Fruit fly (Drosophila melanogaster) whole organism, embryonic: ENCODE data around the gene SkpA.

Experiments used
- Bdp1 ChIP-seq: fragments of 200-800 bp; sonication (Bioruptor generic); optimal IDR thresholded peaks from 3 replicates; lab custom pipeline; 2016; ENCODE audit warnings: missing biosample characterization, missing genetic modification characterization
- CG11093 ChIP-seq: fragments of 200-800 bp; sonication (Bioruptor generic); IDR thresholded peaks from 3 replicates; pipeline ENCODE4 v1.3.6; 2022; ENCODE audit warnings: missing biosample characterization, missing genetic modification characterization
- CG11247 ChIP-seq: fragments of 200-800 bp; sonication (Bioruptor generic); IDR thresholded peaks from 2 replicates; pipeline ENCODE4 v1.3.6; 2022; ENCODE audit warnings: missing biosample characterization, missing genetic modification characterization
- CG11696 ChIP-seq: fragments of 200-800 bp; sonication (Bioruptor generic); IDR thresholded peaks from 2 replicates; pipeline ENCODE4 v1.3.6; 2022; ENCODE audit warnings: missing biosample characterization, missing genetic modification characterization
- CG16813 ChIP-seq: fragments of 200-800 bp; sonication (Bioruptor generic); IDR thresholded peaks from 3 replicates; pipeline ENCODE4 v1.3.6; 2022; ENCODE audit warnings: missing biosample characterization, missing genetic modification characterization; ENCODE audit not compliant: partially characterized antibody
- CG17568 ChIP-seq: fragments of 200-800 bp; sonication (Bioruptor generic); optimal IDR thresholded peaks from 2 replicates; lab custom pipeline; 2018; ENCODE audit warnings: missing biosample characterization, mild to moderate bottlenecking, missing genetic modification characterization, moderate library complexity
- CG2199 ChIP-seq: fragments of 200-800 bp; sonication (Bioruptor generic); IDR thresholded peaks from 3 replicates; pipeline ENCODE4 v1.3.6; 2022; ENCODE audit warnings: missing biosample characterization, missing genetic modification characterization
- CG3281 ChIP-seq: fragments of 200-800 bp; sonication (Bioruptor generic); optimal IDR thresholded peaks from 3 replicates; lab custom pipeline; 2017; ENCODE audit warnings: missing biosample characterization, mild to moderate bottlenecking, missing genetic modification characterization
- CG34224 ChIP-seq: fragments of 200-800 bp; sonication (Bioruptor generic); IDR thresholded peaks from 3 replicates; pipeline ENCODE4 v1.3.6; 2022; ENCODE audit warnings: missing biosample characterization, missing genetic modification characterization; ENCODE audit not compliant: partially characterized antibody
- CG3726 ChIP-seq: fragments of 200-800 bp; sonication (Bioruptor generic); IDR thresholded peaks from 3 replicates; pipeline ENCODE4, ENCODE4 v1.3.6; 2022; ENCODE audit warnings: missing biosample characterization, missing genetic modification characterization
- CG3838 ChIP-seq: fragments of 200-800 bp; sonication (Bioruptor generic); optimal IDR thresholded peaks from 3 replicates; lab custom pipeline; 2016; ENCODE audit warnings: missing biosample characterization, missing genetic modification characterization
- CG4360 ChIP-seq: fragments of 200-800 bp; sonication (Bioruptor generic); IDR thresholded peaks from 2 replicates; pipeline ENCODE4 v1.3.6; 2022; ENCODE audit warnings: missing biosample characterization, missing genetic modification characterization
- CG6791 ChIP-seq: fragments of 200-800 bp; sonication (Bioruptor generic); IDR thresholded peaks from 3 replicates; pipeline ENCODE4 v1.3.6; 2022; ENCODE audit warnings: missing biosample characterization, missing genetic modification characterization; ENCODE audit not compliant: partially characterized antibody
- CG6813 ChIP-seq: fragments of 200-800 bp; sonication (Bioruptor generic); optimal IDR thresholded peaks from 2 replicates; lab custom pipeline; 2017; ENCODE audit warnings: missing biosample characterization, missing genetic modification characterization, mild to moderate bottlenecking, moderate library complexity, missing genetic modification reagents
- CG7271 ChIP-seq: fragments of 200-800 bp; sonication (Bioruptor generic); optimal IDR thresholded peaks from 2 replicates; lab custom pipeline; 2018; ENCODE audit warnings: missing biosample characterization, mild to moderate bottlenecking, missing genetic modification characterization, moderate library complexity
- CG8359 ChIP-seq: fragments of 200-800 bp; sonication (Bioruptor generic); optimal IDR thresholded peaks from 2 replicates; lab custom pipeline; 2017; ENCODE audit warnings: missing biosample characterization, mild to moderate bottlenecking, missing genetic modification characterization, borderline replicate concordance
- CG9727 ChIP-seq: fragments of 200-800 bp; sonication (Bioruptor generic); optimal IDR thresholded peaks from 3 replicates; lab custom pipeline; 2017; ENCODE audit warnings: missing biosample characterization, mild to moderate bottlenecking, missing genetic modification characterization
- Dip2 ChIP-seq: fragments of 200-800 bp; sonication (Bioruptor generic); IDR thresholded peaks from 2 replicates; pipeline ENCODE4 v1.3.6; 2022; ENCODE audit warnings: missing biosample characterization, missing genetic modification characterization
- Fer2 ChIP-seq: fragments of 200-800 bp; sonication (Bioruptor generic); optimal IDR thresholded peaks from 2 replicates; lab custom pipeline; 2018; ENCODE audit warnings: missing biosample characterization, mild to moderate bottlenecking, missing genetic modification characterization, moderate library complexity
- MESR4 ChIP-seq: fragments of 200-800 bp; sonication (Bioruptor generic); optimal IDR thresholded peaks from 2 replicates; lab custom pipeline; 2018; ENCODE audit warnings: missing biosample characterization, mild to moderate bottlenecking, missing genetic modification characterization, moderate library complexity
- Max ChIP-seq: fragments of 200-800 bp; sonication (Bioruptor generic); optimal IDR thresholded peaks from 2 replicates; lab custom pipeline; 2016; ENCODE audit warnings: missing biosample characterization, mild to moderate bottlenecking, missing genetic modification characterization
- Trl ChIP-seq, 3 experiments: fragments of >200 bp in 2 of 3; fragments of 200-800 bp in 1 of 3; sonication (Bioruptor generic) in 1 of 3; optimal IDR thresholded peaks; 2 replicates in 1 of 3; 3 replicates in 2 of 3; lab custom pipeline; 2016 to 2017; ENCODE audit warnings: missing biosample characterization in 1 of 3, missing genetic modification characterization in 1 of 3
- bab2 ChIP-seq: fragments of 200-800 bp; sonication (Bioruptor generic); optimal IDR thresholded peaks from 2 replicates; lab custom pipeline; 2016; ENCODE audit warnings: missing biosample characterization, missing genetic modification characterization
- ci ChIP-seq: fragments of 200-800 bp; sonication (Bioruptor generic); IDR thresholded peaks from 3 replicates; pipeline ENCODE4 v1.3.6; 2022; ENCODE audit warnings: missing biosample characterization, missing genetic modification characterization
- croc ChIP-seq: fragments of 200-800 bp; sonication (Bioruptor generic); conservative IDR thresholded peaks from 3 replicates; pipeline ENCODE4 v1.3.6; 2022; ENCODE audit warnings: missing biosample characterization, missing genetic modification characterization
- cwo ChIP-seq: fragments of 200-800 bp; sonication (Bioruptor generic); optimal IDR thresholded peaks from 3 replicates; lab custom pipeline; 2017; ENCODE audit warnings: missing biosample characterization, missing genetic modification characterization, mild to moderate bottlenecking, moderate library complexity, missing genetic modification reagents
- dysf ChIP-seq: fragments of 200-800 bp; sonication (Bioruptor generic); IDR thresholded peaks from 3 replicates; pipeline ENCODE4 v1.3.6; 2022; ENCODE audit warnings: missing biosample characterization, missing genetic modification characterization
- emc ChIP-seq: fragments of 200-800 bp; sonication (Bioruptor generic); optimal IDR thresholded peaks from 2 replicates; lab custom pipeline; 2016; ENCODE audit warnings: missing biosample characterization, missing genetic modification characterization
- exex ChIP-seq: fragments of 200-800 bp; sonication (Bioruptor generic); optimal IDR thresholded peaks from 4 replicates; lab custom pipeline; 2018; ENCODE audit warnings: missing biosample characterization, mild to moderate bottlenecking, missing genetic modification characterization, moderate library complexity
- gfzf ChIP-seq: fragments of 200-800 bp; sonication (Bioruptor generic); optimal IDR thresholded peaks from 2 replicates; lab custom pipeline; 2016; ENCODE audit warnings: missing biosample characterization, mild to moderate bottlenecking, missing genetic modification characterization, moderate library complexity
- gt ChIP-seq: fragments of 200-800 bp; sonication (Bioruptor generic); IDR thresholded peaks from 2 replicates; pipeline ENCODE4 v1.3.6; 2022; ENCODE audit warnings: missing biosample characterization, missing genetic modification characterization
- hbn ChIP-seq: fragments of 200-800 bp; sonication (Bioruptor generic); IDR thresholded peaks from 2 replicates; pipeline ENCODE4 v1.3.6; 2022; ENCODE audit warnings: missing biosample characterization, missing genetic modification characterization; ENCODE audit not compliant: partially characterized antibody
- kay ChIP-seq: fragments of 200-800 bp; sonication (Bioruptor generic); optimal IDR thresholded peaks from 2 replicates; lab custom pipeline; 2016; ENCODE audit warnings: missing biosample characterization, missing genetic modification characterization
- lola ChIP-seq, 3 experiments: fragments of >200 bp in 2 of 3; fragments of 200-800 bp in 1 of 3; sonication (Bioruptor generic) in 1 of 3; optimal IDR thresholded peaks; 2 replicates each; lab custom pipeline; 2017 to 2019; ENCODE audit warnings: missing biosample characterization in 3 of 3, missing genetic modification characterization in 3 of 3, mild to moderate bottlenecking in 1 of 3, moderate library complexity in 1 of 3
- maf-S ChIP-seq: fragments of 200-800 bp; sonication (Bioruptor generic); optimal IDR thresholded peaks from 2 replicates; lab custom pipeline; 2016; ENCODE audit warnings: missing biosample characterization, missing genetic modification characterization
- nau ChIP-seq: fragments of 200-800 bp; sonication (Bioruptor generic); optimal IDR thresholded peaks from 3 replicates; lab custom pipeline; 2017; ENCODE audit warnings: missing biosample characterization, mild to moderate bottlenecking, missing genetic modification characterization, missing genetic modification reagents
- nom ChIP-seq: fragments of 200-800 bp; sonication (Bioruptor generic); optimal IDR thresholded peaks from 2 replicates; lab custom pipeline; 2017; ENCODE audit warnings: missing biosample characterization, missing genetic modification characterization, mild to moderate bottlenecking, moderate library complexity, missing genetic modification reagents
- onecut ChIP-seq: fragments of 200-800 bp; sonication (Bioruptor generic); IDR thresholded peaks from 2 replicates; pipeline ENCODE4 v1.3.6; 2022; ENCODE audit warnings: missing biosample characterization, missing genetic modification characterization
- pfk ChIP-seq: fragments of 200-800 bp; sonication (Bioruptor generic); optimal IDR thresholded peaks from 2 replicates; lab custom pipeline; 2018; ENCODE audit warnings: missing biosample characterization, mild to moderate bottlenecking, missing genetic modification characterization, moderate library complexity
- pho ChIP-seq: fragments of 200-800 bp; sonication (Bioruptor generic); optimal IDR thresholded peaks from 2 replicates; lab custom pipeline; 2016; ENCODE audit warnings: missing biosample characterization, missing genetic modification characterization
- sna ChIP-seq: fragments of 200-800 bp; sonication (Bioruptor generic); IDR thresholded peaks from 2 replicates; pipeline ENCODE4 v1.3.6; 2022; ENCODE audit warnings: missing biosample characterization, missing genetic modification characterization; ENCODE audit not compliant: partially characterized antibody
- so ChIP-seq: fragments of 200-800 bp; sonication (Bioruptor generic); IDR thresholded peaks from 3 replicates; pipeline ENCODE4 v1.3.6; 2022; ENCODE audit warnings: missing biosample characterization, missing genetic modification characterization
- sr ChIP-seq: fragments of 200-800 bp; sonication (Bioruptor generic); IDR thresholded peaks from 3 replicates; pipeline ENCODE4 v1.3.6; 2022; ENCODE audit warnings: missing biosample characterization, missing genetic modification characterization
- trem ChIP-seq: fragments of 200-800 bp; optimal IDR thresholded peaks from 3 replicates; lab custom pipeline; 2019; ENCODE audit warnings: missing biosample characterization, mild to moderate bottlenecking, missing genetic modification characterization, moderate library complexity
- ttk ChIP-seq: fragments of 200-800 bp; sonication (Bioruptor generic); IDR thresholded peaks from 2 replicates; pipeline ENCODE4 v2.1.2; 2022; ENCODE audit warnings: missing biosample characterization, missing genetic modification characterization
- tx ChIP-seq: fragments of 200-800 bp; sonication (Bioruptor generic); optimal IDR thresholded peaks from 2 replicates; lab custom pipeline; 2016; ENCODE audit warnings: missing biosample characterization, missing genetic modification characterization
- vfl ChIP-seq: fragments of 200-800 bp; sonication (Bioruptor generic); optimal IDR thresholded peaks from 2 replicates; lab custom pipeline; 2016; ENCODE audit warnings: missing biosample characterization, missing genetic modification characterization

The SkpA gene

DNA sequence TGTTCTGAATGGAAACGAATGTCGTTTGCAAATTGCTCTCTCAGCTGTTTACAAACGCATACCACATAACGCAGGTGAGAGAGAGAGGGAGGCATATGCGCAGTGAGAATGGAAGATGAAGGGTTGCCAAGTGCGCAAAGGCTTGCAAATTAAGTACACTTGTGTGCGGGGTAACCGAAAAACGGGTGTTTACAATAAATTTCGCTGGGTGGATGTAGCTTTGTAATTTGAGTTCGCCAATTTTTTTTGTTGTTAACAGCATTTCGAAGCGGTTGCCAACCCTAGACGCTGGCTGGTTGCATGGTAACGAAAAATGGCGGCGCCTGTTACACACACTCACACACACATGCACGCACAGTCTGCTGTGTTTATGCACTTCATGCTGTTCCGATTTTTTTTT lies 965 bp upstream of the SkpA start (continued):
- peak; percentile 94 for TF ChIP-seq CG3281 (GFP tag; lab: Kevin White, UChicago)
- TF ChIP-seq bab2 (GFP tag; lab: Kevin White, UChicago), result peak; percentile 92
- peak; percentile 78 for TF ChIP-seq CG8359 (GFP tag; lab: Kevin White, UChicago)
- TF ChIP-seq CG11093 (GFP tag; lab: Robert Waterston, UW), result peak; percentile 94
- TF ChIP-seq CG11247 (GFP tag; lab: Robert Waterston, UW), result peak; percentile 96
- TF ChIP-seq hbn (GFP tag; lab: Robert Waterston, UW), result no peak
- TF ChIP-seq Dip2 (GFP tag; lab: Robert Waterston, UW), result peak; percentile 55; the same call in 1 of the 2 replicates
- peak; percentile 55 for TF ChIP-seq MESR4 (GFP tag; lab: Kevin White, UChicago)

DNA sequence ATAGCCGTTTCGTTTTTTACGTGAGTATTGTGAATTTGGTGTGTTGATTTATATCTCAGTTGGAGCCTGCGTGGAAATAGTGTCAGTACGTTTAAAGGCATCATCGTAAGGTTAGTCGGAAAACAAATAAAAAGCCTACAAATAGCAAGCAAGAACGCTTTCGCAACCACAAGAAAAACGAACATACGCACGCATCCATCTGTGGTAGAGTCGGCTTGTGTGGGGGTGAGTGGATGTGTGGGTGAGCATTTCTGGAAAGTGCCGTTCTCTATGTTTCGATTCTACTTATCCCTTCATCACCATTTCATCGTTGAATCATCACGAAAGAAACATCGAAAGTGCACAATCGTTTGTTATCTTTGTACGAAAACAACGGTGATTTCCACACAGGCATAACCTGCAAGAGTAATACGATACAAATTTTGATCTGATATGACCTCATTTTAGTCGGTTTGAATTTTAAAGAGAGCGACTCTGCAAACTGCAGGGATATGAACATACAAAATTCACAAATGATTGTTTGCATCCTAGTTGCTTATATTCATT lies 539 bp downstream of the SkpA start:
- TF ChIP-seq kay (GFP tag; lab: Kevin White, UChicago) (peak; percentile 16), lola (GFP tag; optimal IDR thresholded peaks at IDR 0.05; lab: Kevin White, UChicago) (no peak), CG11696 (GFP tag; lab: Robert Waterston, UW) (no peak), cwo (GFP tag; lab: Kevin White, UChicago) (no peak), vfl (no peak), CG6813 (GFP tag; lab: Kevin White, UChicago) (no peak), pfk (GFP tag; lab: Kevin White, UChicago) (peak; percentile 80), ttk (no peak), exex (tag; lab: Kevin White, UChicago) (no peak), CG17568 (GFP tag; lab: Kevin White, UChicago) (peak; percentile 33), CG16813 (GFP tag; lab: Robert Waterston, UW) (no peak), maf-S (GFP tag; lab: Kevin White, UChicago) (no peak), CG11247 (GFP tag; lab: Robert Waterston, UW) (no peak), gt (GFP tag; lab: Robert Waterston, UW) (no peak), onecut (GFP tag; lab: Robert Waterston, UW) (no peak), trem (tag; lab: Kevin White, UChicago) (no peak), Max (GFP tag; lab: Kevin White, UChicago) (no peak), Fer2 (tag; lab: Kevin White, UChicago) (no peak), CG4360 (GFP tag; lab: Robert Waterston, UW) (no peak), so (GFP tag; lab: Robert Waterston, UW) (no peak), dysf (GFP tag; lab: Robert Waterston, UW) (no peak), MESR4 (GFP tag; lab: Kevin White, UChicago) (peak; percentile 67), CG6791 (GFP tag; lab: Robert Waterston, UW) (no peak), tx (GFP tag; lab: Kevin White, UChicago) (no peak), sna (no peak), pho (no peak), CG8359 (GFP tag; lab: Kevin White, UChicago) (no peak), ci (GFP tag; lab: Robert Waterston, UW) (no peak), Trl (optimal IDR thresholded peaks at IDR 0.05; lab: Kevin White, UChicago) (peak in 1 of 2 experiments; percentile 11), Trl (GFP tag; optimal IDR thresholded peaks at IDR 0.05; lab: Kevin White, UChicago) (no peak), croc (no peak), CG7271 (tag; lab: Kevin White, UChicago) (no peak), CG34224 (GFP tag; lab: Robert Waterston, UW) (no peak), Bdp1 (no peak), emc (no peak), CG9727 (GFP tag; lab: Kevin White, UChicago) (no peak), nom (peak; percentile 40), sr (peak; percentile 62; the same call in 2 of the 3 replicates), gfzf (GFP tag; lab: Kevin White, UChicago) (no peak), CG3838 (no peak), CG3726 (no peak), nau (GFP tag; lab: Kevin White, UChicago) (no peak), CG2199 (GFP tag; lab: Robert Waterston, UW) (0 out of 3 replicates have a peak, but pooled peaks have one; percentile 15)
